Worm (Caenorhabditis elegans) whole organism, L3 larva: ENCODE results near the gene K03A11.4.

Experiments
- lin-15B ChIP-seq: fragments of 150-350 bp; optimal IDR thresholded peaks from 2 replicates; lab custom pipeline; 2014; ENCODE audit warnings: missing biosample characterization, missing genetic modification characterization
- mdl-1 ChIP-seq: fragments of 150-350 bp; optimal IDR thresholded peaks from 2 replicates; lab custom pipeline; 2014; ENCODE audit warnings: missing biosample characterization, missing genetic modification characterization
- nhr-11 ChIP-seq: fragments of 150-350 bp; optimal IDR thresholded peaks from 2 replicates; lab custom pipeline; 2014; ENCODE audit warnings: missing biosample characterization, missing genetic modification characterization
- nhr-12 ChIP-seq: fragments of 150-350 bp; optimal IDR thresholded peaks from 2 replicates; lab custom pipeline; 2014; ENCODE audit warnings: missing biosample characterization, missing genetic modification characterization
- nhr-28 ChIP-seq: fragments of 150-350 bp; optimal IDR thresholded peaks from 2 replicates; lab custom pipeline; 2014; ENCODE audit warnings: missing biosample characterization, missing genetic modification characterization
- unc-39 ChIP-seq: sonication (generic microtip); optimal IDR thresholded peaks from 4 replicates; lab custom pipeline; 2017; ENCODE audit warnings: missing biosample characterization, missing genetic modification characterization
- unc-62 ChIP-seq: fragments of 150-350 bp; sonication (generic microtip); optimal IDR thresholded peaks from 4 replicates; lab custom pipeline; 2014; ENCODE audit warnings: missing biosample characterization, missing genetic modification reagents, missing genetic modification characterization
- ztf-4 ChIP-seq: fragments of 150-350 bp; optimal IDR thresholded peaks from 2 replicates; lab custom pipeline; 2014; ENCODE audit warnings: missing biosample characterization, missing genetic modification characterization

DNA sequence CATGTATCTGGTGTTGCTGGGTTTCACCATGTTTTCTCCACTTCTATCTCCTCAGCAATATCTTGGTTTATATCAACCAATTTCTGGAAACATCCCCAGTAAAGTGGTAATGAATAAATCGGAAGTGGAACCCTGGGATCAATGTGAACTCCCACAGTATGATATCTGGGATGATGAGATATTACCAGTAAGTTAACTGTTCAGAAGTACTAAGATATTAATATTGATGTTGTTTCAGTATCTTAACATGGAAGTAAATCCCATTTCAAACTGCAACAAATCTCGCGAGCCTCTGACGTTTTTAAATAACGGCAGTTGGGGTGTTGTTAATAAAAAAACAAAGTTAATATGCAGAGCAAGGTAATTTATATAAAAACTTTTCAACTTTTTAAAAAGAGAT is 13.2 kb downstream of the K03A11.4 start:
- TF ChIP-seq nhr-11, result no peak
- no peak for TF ChIP-seq nhr-28 (tag; lab: Kevin White, UChicago)
- TF ChIP-seq nhr-12 (tag; lab: Kevin White, UChicago), result no peak
- no peak for TF ChIP-seq unc-62
- no peak for TF ChIP-seq unc-39 (tag; lab: Kevin White, UChicago)
- no peak for TF ChIP-seq ztf-4 (tag; lab: Kevin White, UChicago)
- TF ChIP-seq lin-15B (tag; lab: Kevin White, UChicago), result no peak
- no peak for TF ChIP-seq mdl-1 (tag; lab: Kevin White, UChicago)
